Fruit fly (Drosophila melanogaster) whole organism, embryonic: Measurements from ENCODE around the gene vari.

ENCODE experiments used
- CG10959 ChIP-seq: fragments of 200-800 bp; sonication (Bioruptor generic); IDR thresholded peaks from 2 replicates; pipeline ENCODE4 v1.3.6; 2022; ENCODE audit warnings: missing biosample characterization, missing genetic modification characterization
- CG11504 ChIP-seq: fragments of 200-800 bp; sonication (Bioruptor generic); optimal IDR thresholded peaks from 3 replicates; lab custom pipeline; 2019; ENCODE audit warnings: missing biosample characterization, mild to moderate bottlenecking, missing genetic modification characterization, moderate library complexity
- CG1233 ChIP-seq: fragments of 200-800 bp; sonication (Bioruptor generic); optimal IDR thresholded peaks from 4 replicates; lab custom pipeline; 2018; ENCODE audit warnings: missing biosample characterization, mild to moderate bottlenecking, missing genetic modification characterization
- CG12769 ChIP-seq: fragments of 200-800 bp; sonication (Bioruptor generic); optimal IDR thresholded peaks from 2 replicates; lab custom pipeline; 2019; ENCODE audit warnings: missing biosample characterization, mild to moderate bottlenecking, missing genetic modification characterization, moderate library complexity
- CG13775 ChIP-seq: fragments of 200-800 bp; sonication (Bioruptor generic); optimal IDR thresholded peaks from 3 replicates; lab custom pipeline; 2017; ENCODE audit warnings: missing biosample characterization, mild to moderate bottlenecking, missing genetic modification characterization
- CG15073 ChIP-seq: fragments of 200-800 bp; sonication (Bioruptor generic); optimal IDR thresholded peaks from 2 replicates; lab custom pipeline; 2016; ENCODE audit warnings: missing biosample characterization, missing genetic modification characterization
- CG15601 ChIP-seq: fragments of 200-800 bp; sonication (Bioruptor generic); optimal IDR thresholded peaks from 3 replicates; lab custom pipeline; 2019; ENCODE audit warnings: missing biosample characterization, mild to moderate bottlenecking, missing genetic modification characterization, moderate library complexity
- CG17361 ChIP-seq: fragments of 200-800 bp; sonication (Bioruptor generic); IDR thresholded peaks from 3 replicates; pipeline ENCODE4 v1.3.6; 2022; ENCODE audit warnings: missing biosample characterization, missing genetic modification characterization
- CG17829 ChIP-seq: fragments of 200-800 bp; optimal IDR thresholded peaks from 2 replicates; lab custom pipeline; 2019; ENCODE audit warnings: missing biosample characterization, mild to moderate bottlenecking, missing genetic modification characterization, moderate library complexity
- CG1792 ChIP-seq: fragments of 200-800 bp; sonication (Bioruptor generic); optimal IDR thresholded peaks from 2 replicates; lab custom pipeline; 2016; ENCODE audit warnings: missing biosample characterization, missing genetic modification characterization
- CG1832 ChIP-seq: fragments of 200-800 bp; sonication (Bioruptor generic); optimal IDR thresholded peaks from 2 replicates; lab custom pipeline; 2017; ENCODE audit warnings: missing biosample characterization, mild to moderate bottlenecking, missing genetic modification characterization, inconsistent platforms
- CG18476 ChIP-seq: fragments of 200-800 bp; sonication (Bioruptor generic); optimal IDR thresholded peaks from 2 replicates; lab custom pipeline; 2016; ENCODE audit warnings: missing biosample characterization, mild to moderate bottlenecking, missing genetic modification characterization
- CG2116 ChIP-seq: fragments of 200-800 bp; sonication (Bioruptor generic); optimal IDR thresholded peaks from 3 replicates; lab custom pipeline; 2018; ENCODE audit warnings: missing biosample characterization, mild to moderate bottlenecking, missing genetic modification characterization
- CG2889 ChIP-seq: fragments of 200-800 bp; sonication (Bioruptor generic); IDR thresholded peaks from 3 replicates; pipeline ENCODE4 v1.3.6; 2022; ENCODE audit warnings: missing biosample characterization, missing genetic modification characterization
- CG33213 ChIP-seq: fragments of 200-800 bp; sonication (Bioruptor generic); optimal IDR thresholded peaks from 3 replicates; lab custom pipeline; 2016; ENCODE audit warnings: missing biosample characterization, missing genetic modification characterization
- CG3838 ChIP-seq: fragments of 200-800 bp; sonication (Bioruptor generic); optimal IDR thresholded peaks from 3 replicates; lab custom pipeline; 2016; ENCODE audit warnings: missing biosample characterization, missing genetic modification characterization
- CG4424 ChIP-seq: fragments of 200-800 bp; sonication (Bioruptor generic); optimal IDR thresholded peaks from 3 replicates; lab custom pipeline; 2016; ENCODE audit warnings: missing biosample characterization, missing genetic modification characterization
- CG8281 ChIP-seq: fragments of 200-800 bp; sonication (Bioruptor generic); optimal IDR thresholded peaks from 2 replicates; lab custom pipeline; 2018; ENCODE audit warnings: missing biosample characterization, mild to moderate bottlenecking, missing genetic modification characterization, moderate library complexity
- CG9876 ChIP-seq: fragments of 200-800 bp; sonication (Bioruptor generic); optimal IDR thresholded peaks from 2 replicates; lab custom pipeline; 2016; ENCODE audit warnings: missing biosample characterization, missing genetic modification characterization
- CoRest ChIP-seq: fragments of 200-800 bp; sonication (Bioruptor generic); optimal IDR thresholded peaks from 3 replicates; lab custom pipeline; 2018; ENCODE audit warnings: missing biosample characterization, mild to moderate bottlenecking, missing genetic modification characterization, moderate library complexity
- D19A ChIP-seq: fragments of 200-800 bp; optimal IDR thresholded peaks from 3 replicates; lab custom pipeline; 2019; ENCODE audit warnings: missing biosample characterization, mild to moderate bottlenecking, missing genetic modification characterization, moderate library complexity
- Dad ChIP-seq: fragments of 200-800 bp; sonication (Bioruptor generic); optimal IDR thresholded peaks from 3 replicates; lab custom pipeline; 2016; ENCODE audit warnings: missing biosample characterization, missing genetic modification characterization
- Dip2 ChIP-seq: fragments of 200-800 bp; sonication (Bioruptor generic); IDR thresholded peaks from 2 replicates; pipeline ENCODE4 v1.3.6; 2022; ENCODE audit warnings: missing biosample characterization, missing genetic modification characterization
- Ets97D ChIP-seq: fragments of 200-800 bp; sonication (Bioruptor generic); optimal IDR thresholded peaks from 3 replicates; lab custom pipeline; 2016; ENCODE audit warnings: missing biosample characterization, missing genetic modification characterization
- HmgD ChIP-seq: fragments of 200-800 bp; sonication (Bioruptor generic); optimal IDR thresholded peaks from 3 replicates; lab custom pipeline; 2016; ENCODE audit warnings: missing biosample characterization, missing genetic modification characterization
- Mad ChIP-seq: fragments of 200-800 bp; sonication (Bioruptor generic); optimal IDR thresholded peaks from 2 replicates; lab custom pipeline; 2016; ENCODE audit warnings: missing biosample characterization, missing genetic modification characterization
- Nf-YC ChIP-seq: fragments of 200-800 bp; optimal IDR thresholded peaks from 3 replicates; lab custom pipeline; 2019; ENCODE audit warnings: missing biosample characterization, mild to moderate bottlenecking, missing genetic modification characterization, moderate library complexity
- Usf ChIP-seq: fragments of 200-800 bp; sonication (Bioruptor generic); optimal IDR thresholded peaks from 2 replicates; lab custom pipeline; 2017; ENCODE audit warnings: missing genotype, missing biosample characterization, missing genetic modification characterization
- YL-1 ChIP-seq: fragments of 200-800 bp; sonication (Bioruptor generic); optimal IDR thresholded peaks from 3 replicates; lab custom pipeline; 2017; ENCODE audit warnings: missing biosample characterization, mild to moderate bottlenecking, missing genetic modification characterization
- crc ChIP-seq: fragments of 200-800 bp; sonication (Bioruptor generic); optimal IDR thresholded peaks from 2 replicates; lab custom pipeline; 2016; ENCODE audit warnings: missing biosample characterization, missing genetic modification characterization
- dmrt99B ChIP-seq: fragments of 200-800 bp; sonication (Bioruptor generic); optimal IDR thresholded peaks from 2 replicates; lab custom pipeline; 2018; ENCODE audit warnings: missing biosample characterization, mild to moderate bottlenecking, missing genetic modification characterization, moderate library complexity
- eyg ChIP-seq: fragments of 200-800 bp; sonication (Bioruptor generic); optimal IDR thresholded peaks from 3 replicates; lab custom pipeline; 2016; ENCODE audit warnings: missing biosample characterization, missing genetic modification characterization
- hkb ChIP-seq, 2 experiments: fragments of 200-800 bp in 1 of 2; fragments of >200 bp in 1 of 2; sonication (Bioruptor generic) in 1 of 2; IDR thresholded peaks in 1 of 2; optimal IDR thresholded peaks in 1 of 2; 2 replicates each; pipeline versions ENCODE4 v1.3.6 to Lab custom; 2017 to 2022; ENCODE audit warnings: missing biosample characterization in 1 of 2, missing genetic modification characterization in 1 of 2
- jigr1 ChIP-seq: fragments of 200-800 bp; sonication (Bioruptor generic); IDR thresholded peaks from 3 replicates; pipeline ENCODE4 v1.3.6; 2022; ENCODE audit warnings: missing biosample characterization, missing genetic modification characterization
- kah ChIP-seq: fragments of 200-800 bp; sonication (Bioruptor generic); optimal IDR thresholded peaks from 2 replicates; lab custom pipeline; 2018; ENCODE audit warnings: missing biosample characterization, mild to moderate bottlenecking, missing genetic modification characterization
- lab ChIP-seq: fragments of 200-800 bp; sonication (Bioruptor generic); optimal IDR thresholded peaks from 3 replicates; lab custom pipeline; 2017; ENCODE audit warnings: missing biosample characterization, missing genetic modification characterization, mild to moderate bottlenecking, moderate library complexity, missing genetic modification reagents
- maf-S ChIP-seq: fragments of 200-800 bp; sonication (Bioruptor generic); optimal IDR thresholded peaks from 2 replicates; lab custom pipeline; 2016; ENCODE audit warnings: missing biosample characterization, missing genetic modification characterization
- nerfin-2 ChIP-seq: fragments of 200-800 bp; sonication (Bioruptor generic); IDR thresholded peaks from 2 replicates; pipeline ENCODE4 v1.3.6; 2022; ENCODE audit warnings: missing biosample characterization, missing genetic modification characterization; ENCODE audit not compliant: partially characterized antibody
- nmo ChIP-seq: fragments of 200-800 bp; sonication (Bioruptor generic); optimal IDR thresholded peaks from 2 replicates; lab custom pipeline; 2018; ENCODE audit warnings: missing biosample characterization, mild to moderate bottlenecking, missing genetic modification characterization, moderate library complexity
- pb ChIP-seq: fragments of 200-800 bp; sonication (Bioruptor generic); optimal IDR thresholded peaks from 3 replicates; lab custom pipeline; 2016; ENCODE audit warnings: missing biosample characterization, missing genetic modification characterization
- slbo ChIP-seq: fragments of 200-800 bp; sonication (Bioruptor generic); IDR thresholded peaks from 2 replicates; pipeline ENCODE4 v1.3.6; 2022; ENCODE audit warnings: missing biosample characterization, missing genetic modification characterization
- slou ChIP-seq: fragments of 200-800 bp; sonication (Bioruptor generic); optimal IDR thresholded peaks from 3 replicates; lab custom pipeline; 2016; ENCODE audit warnings: missing biosample characterization, missing genetic modification characterization
- stwl ChIP-seq: fragments of 200-800 bp; sonication (Bioruptor generic); optimal IDR thresholded peaks from 3 replicates; lab custom pipeline; 2018; ENCODE audit warnings: missing biosample characterization, mild to moderate bottlenecking, missing genetic modification characterization, moderate library complexity
- ttk ChIP-seq: fragments of 200-800 bp; sonication (Bioruptor generic); IDR thresholded peaks from 2 replicates; pipeline ENCODE4 v2.1.2; 2022; ENCODE audit warnings: missing biosample characterization, missing genetic modification characterization
- unc-4 ChIP-seq: fragments of 200-800 bp; sonication (Bioruptor generic); IDR thresholded peaks from 2 replicates; pipeline ENCODE4 v1.3.6; 2022; ENCODE audit warnings: missing biosample characterization, missing genetic modification characterization; ENCODE audit not compliant: partially characterized antibody
- z ChIP-seq: fragments of 200-800 bp; sonication (Bioruptor generic); IDR thresholded peaks from 3 replicates; pipeline ENCODE4 v1.3.6; 2022; ENCODE audit warnings: missing biosample characterization, missing genetic modification characterization
- zen2 ChIP-seq: fragments of 200-800 bp; sonication (Bioruptor generic); IDR thresholded peaks from 3 replicates; pipeline ENCODE4 v1.3.6; 2022; ENCODE audit warnings: missing biosample characterization, missing genetic modification characterization; ENCODE audit not compliant: partially characterized antibody
- zf30C ChIP-seq: fragments of 200-800 bp; sonication (Bioruptor generic); optimal IDR thresholded peaks from 3 replicates; lab custom pipeline; 2018; ENCODE audit warnings: missing biosample characterization, mild to moderate bottlenecking, missing genetic modification characterization

The vari gene

DNA sequence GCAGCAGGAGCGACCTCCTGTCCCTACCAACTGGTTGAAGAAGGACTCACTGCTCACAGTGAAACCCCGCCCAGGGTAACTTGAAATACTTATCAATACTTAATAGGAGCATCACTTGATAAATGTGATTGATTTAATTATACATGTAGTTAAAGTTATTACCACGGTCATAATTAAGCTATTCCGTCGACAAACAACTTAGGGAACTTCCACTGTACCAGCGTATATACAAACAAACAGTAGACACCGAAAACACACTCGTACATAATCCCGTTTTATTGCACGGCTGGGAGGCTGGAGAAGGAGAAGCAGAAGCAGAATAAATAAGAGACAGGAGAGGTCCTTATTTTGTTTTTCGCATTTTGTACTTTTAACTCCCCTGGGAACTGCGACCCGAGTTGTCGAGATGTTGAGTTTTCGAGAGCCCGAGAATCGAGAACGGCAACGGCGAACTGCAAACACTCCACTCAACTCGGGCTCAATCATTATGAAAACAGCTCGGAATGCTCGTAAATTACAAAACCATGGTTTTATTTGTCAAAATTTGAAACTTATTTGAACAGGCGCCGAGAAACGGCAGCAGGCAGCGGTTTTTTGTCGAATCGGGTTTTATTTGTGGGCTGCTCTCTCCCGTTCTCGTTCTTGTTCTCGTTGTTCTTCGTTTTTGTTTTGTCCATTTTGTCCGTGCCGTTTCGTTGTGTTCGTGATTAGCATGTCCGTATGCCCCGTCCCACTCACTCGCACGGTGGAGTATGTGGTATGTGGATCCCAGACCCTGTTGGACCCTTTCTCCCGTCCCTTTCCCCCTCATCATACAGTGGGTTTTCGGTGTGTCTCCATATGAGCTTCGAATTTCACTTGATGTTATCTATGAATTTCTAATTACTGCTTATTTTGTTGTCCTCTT lies 3.4 kb upstream of the vari start (continued):
- peak; percentile 32 for TF ChIP-seq D19A (tag; lab: Kevin White, UChicago)
- TF ChIP-seq slbo = peak; percentile 89
- no peak for TF ChIP-seq nerfin-2 (GFP tag; lab: Robert Waterston, UW)
- TF ChIP-seq CG4424 (GFP tag; lab: Kevin White, UChicago) = peak; percentile 64
- no peak for TF ChIP-seq CG3838 (GFP tag; lab: Kevin White, UChicago)
- TF ChIP-seq CG2889 = peak; percentile 64; the same call in 2 of the 3 replicates
- TF ChIP-seq CG1832 (GFP tag; lab: Kevin White, UChicago) = peak; percentile 51
- peak; percentile 92 for TF ChIP-seq lab
- TF ChIP-seq eyg (GFP tag; lab: Kevin White, UChicago) = peak; percentile 75
- no peak for TF ChIP-seq stwl (tag; lab: Kevin White, UChicago)
- peak; percentile 25 for TF ChIP-seq Usf (GFP tag; lab: Kevin White, UChicago)
- TF ChIP-seq CG8281 (tag; lab: Kevin White, UChicago) = no peak
- TF ChIP-seq CG17829 (tag; lab: Kevin White, UChicago) = peak; percentile 63
- peak; percentile 53 for TF ChIP-seq CG10959
- no peak for TF ChIP-seq unc-4 (GFP tag; lab: Robert Waterston, UW)
- TF ChIP-seq Dad (GFP tag; lab: Kevin White, UChicago) = peak; percentile 67
- TF ChIP-seq CG13775 (GFP tag; lab: Kevin White, UChicago) = peak; percentile 67
- TF ChIP-seq dmrt99B (tag; lab: Kevin White, UChicago) = peak; percentile 75
- no peak for TF ChIP-seq zf30C (GFP tag; lab: Kevin White, UChicago)
- no peak for TF ChIP-seq jigr1 (GFP tag; lab: Robert Waterston, UW)
- TF ChIP-seq slou (GFP tag; lab: Kevin White, UChicago) = peak; percentile 47
- peak; percentile 86 for TF ChIP-seq z (GFP tag; lab: Robert Waterston, UW)
- TF ChIP-seq ttk = peak; percentile 59; the same call in 1 of the 2 replicates
- TF ChIP-seq hkb (optimal IDR thresholded peaks at IDR 0.05; lab: Kevin White, UChicago) = no peak
- peak; percentile 77 for TF ChIP-seq hkb (GFP tag; IDR thresholded peaks at IDR 0.05; lab: Robert Waterston, UW)
- TF ChIP-seq YL-1 (GFP tag; lab: Kevin White, UChicago) = no peak
- peak; percentile 26 for TF ChIP-seq CG2116 (GFP tag; lab: Kevin White, UChicago)
- peak; percentile 60; the same call in 2 of the 3 replicates for TF ChIP-seq CG17361 (GFP tag; lab: Robert Waterston, UW)
- peak; percentile 27 for TF ChIP-seq CG15601
- TF ChIP-seq CG33213 = peak; percentile 68
- TF ChIP-seq Mad = peak; percentile 74
- peak; percentile 14 for TF ChIP-seq HmgD
- peak; percentile 53 for TF ChIP-seq CG18476 (GFP tag; lab: Kevin White, UChicago)
- peak; percentile 76 for TF ChIP-seq maf-S (GFP tag; lab: Kevin White, UChicago)
- TF ChIP-seq kah (GFP tag; lab: Kevin White, UChicago) = no peak
- TF ChIP-seq Ets97D (GFP tag; lab: Kevin White, UChicago) = peak; percentile 25
- peak; percentile 51 for TF ChIP-seq CG9876 (GFP tag; lab: Kevin White, UChicago)
- TF ChIP-seq CG1233 = peak; percentile 69
- peak; percentile 68 for TF ChIP-seq CoRest (tag; lab: Kevin White, UChicago)
- TF ChIP-seq crc (GFP tag; lab: Kevin White, UChicago) = peak; percentile 72
- peak; percentile 67 for TF ChIP-seq nmo (GFP tag; lab: Kevin White, UChicago)
- no peak for TF ChIP-seq zen2 (GFP tag; lab: Robert Waterston, UW)
- TF ChIP-seq CG1792 (GFP tag; lab: Kevin White, UChicago) = peak; percentile 69
- TF ChIP-seq Dip2 (GFP tag; lab: Robert Waterston, UW) = no peak
- peak; percentile 73 for TF ChIP-seq CG11504 (tag; lab: Kevin White, UChicago)
- no peak for TF ChIP-seq CG15073
- TF ChIP-seq pb (GFP tag; lab: Kevin White, UChicago) = peak; percentile 60
- peak; percentile 33 for TF ChIP-seq Nf-YC
- TF ChIP-seq CG12769 = peak; percentile 93
